Worm (Caenorhabditis elegans): ENCODE data around the gene ddn-3.

Gene ddn-3

DNA sequence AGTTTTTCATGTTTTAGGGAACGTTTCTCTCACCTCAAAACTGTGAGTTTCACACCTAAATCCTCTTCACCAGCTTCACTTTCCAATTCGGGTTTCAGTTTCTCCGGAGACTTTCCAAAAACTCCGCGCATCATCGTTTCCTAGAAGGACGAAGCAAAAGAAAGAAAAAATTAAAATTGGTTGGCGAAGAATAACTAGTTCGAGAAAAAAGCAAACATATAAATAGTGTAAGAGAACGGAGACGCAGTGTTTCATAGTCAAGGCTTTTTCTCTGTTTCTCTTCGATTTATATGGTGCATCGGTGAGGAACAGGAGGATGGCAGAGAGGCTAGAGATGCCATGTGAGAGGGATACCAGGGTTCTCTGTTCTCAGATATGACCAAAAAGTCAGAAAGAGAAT lies 11.7 kb upstream of the ddn-3 start, which contains the start of gene F47B8.3 (continued):
- no peak for TF ChIP-seq sea-2 (GFP tag; optimal IDR thresholded peaks at IDR 0.05)
- no peak for TF ChIP-seq aly-2 (tag; optimal IDR thresholded peaks at IDR 0.05)
- TF ChIP-seq ZK546.5 (tag; optimal IDR thresholded peaks at IDR 0.05), result no peak
- peak; percentile 43 for TF ChIP-seq hmg-11 (tag; optimal IDR thresholded peaks at IDR 0.05)
- TF ChIP-seq fos-1 (tag; optimal IDR thresholded peaks at IDR 0.05), result no peak
- no peak for TF ChIP-seq ceh-16 (tag; optimal IDR thresholded peaks at IDR 0.05)
- TF ChIP-seq skn-1 (tag; optimal IDR thresholded peaks at IDR 0.05), result peak; percentile 14
- TF ChIP-seq pha-4 (tag; optimal IDR thresholded peaks at IDR 0.05), result peak; percentile 63
- TF ChIP-seq egl-27 (tag; optimal IDR thresholded peaks at IDR 0.05), result no peak

DNA sequence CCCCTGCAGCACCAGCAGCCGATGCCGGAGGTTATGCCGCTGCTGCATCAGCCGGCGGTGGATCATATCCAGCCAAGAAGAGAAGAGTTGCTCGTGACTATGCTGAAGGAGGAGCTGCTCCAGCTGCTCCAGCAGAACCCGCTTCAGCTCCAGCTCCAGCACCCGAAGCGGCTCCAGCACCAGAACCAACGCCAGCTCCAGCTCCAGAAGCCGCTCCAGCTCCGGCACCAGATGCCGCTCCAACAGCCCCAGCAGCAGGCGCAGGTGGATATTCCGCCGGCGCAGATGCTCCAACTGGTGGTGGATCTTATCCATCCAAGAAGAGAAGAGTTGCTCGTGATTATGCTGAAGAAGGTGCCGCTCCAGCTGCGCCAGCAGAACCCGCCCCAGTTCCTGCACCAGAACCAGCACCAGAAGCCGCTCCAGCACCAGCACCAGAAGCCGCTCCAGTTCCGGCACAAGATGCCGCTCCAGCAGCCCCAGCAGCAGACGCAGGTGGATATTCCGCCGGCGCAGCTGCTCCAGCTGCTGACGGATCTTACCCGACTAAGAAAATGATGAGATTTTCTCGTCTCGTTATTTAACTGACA lies 9.8 kb upstream of the ddn-3 start:
- TF ChIP-seq nhr-25 (tag; optimal IDR thresholded peaks at IDR 0.05), result no peak
- TF ChIP-seq ceh-9 (tag; optimal IDR thresholded peaks at IDR 0.05), result no peak
- TF ChIP-seq nhr-67 (tag; optimal IDR thresholded peaks at IDR 0.05), result no peak
- TF ChIP-seq unc-62 (GFP tag; optimal IDR thresholded peaks at IDR 0.05), result no peak
- TF ChIP-seq nhr-77 (tag; optimal IDR thresholded peaks at IDR 0.05), result no peak
- no peak for TF ChIP-seq ZK546.5 (tag; optimal IDR thresholded peaks at IDR 0.05)
- TF ChIP-seq lin-15B (tag; optimal IDR thresholded peaks at IDR 0.05), result no peak
- no peak for TF ChIP-seq ztf-4 (tag; optimal IDR thresholded peaks at IDR 0.05)
- no peak for TF ChIP-seq daf-12 (tag; optimal IDR thresholded peaks at IDR 0.05)
- TF ChIP-seq snpc-4 (tag; optimal IDR thresholded peaks at IDR 0.05), result no peak
- TF ChIP-seq nhr-23 (tag; optimal IDR thresholded peaks at IDR 0.05), result no peak
- TF ChIP-seq hmg-11 (tag; optimal IDR thresholded peaks at IDR 0.05), result no peak
- TF ChIP-seq unc-39 (tag; optimal IDR thresholded peaks at IDR 0.05), result no peak
- no peak for TF ChIP-seq pha-4 (tag; optimal IDR thresholded peaks at IDR 0.05)
- TF ChIP-seq nhr-237 (tag; optimal IDR thresholded peaks at IDR 0.05), result no peak

DNA sequence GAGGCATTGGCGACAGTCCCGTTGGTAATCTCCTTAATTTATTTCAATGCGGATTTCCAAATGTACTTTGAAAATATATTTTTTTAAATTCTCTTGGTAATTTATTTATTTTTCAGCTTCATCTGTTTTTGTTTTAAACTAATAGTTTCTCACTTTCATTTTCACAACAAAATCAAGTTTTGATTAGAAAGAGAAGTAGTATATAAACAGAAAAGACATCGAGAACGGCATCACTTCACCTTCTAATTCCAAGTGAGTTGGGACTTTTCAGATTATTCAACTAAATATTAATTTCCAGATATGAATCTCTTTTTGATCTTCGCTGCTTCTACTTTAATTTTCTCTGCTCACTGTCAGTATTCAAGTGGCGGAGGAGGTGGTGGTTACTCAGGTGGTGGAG lies 9.2 kb upstream of the ddn-3 start, which contains the start of gene F47B8.14:
F47B8.14 (plus strand) TSS at position 301 of the 400 bp plus-strand sequence.
- TF ChIP-seq ztf-4 (tag; optimal IDR thresholded peaks at IDR 0.05) (no peak), ceh-9 (tag; optimal IDR thresholded peaks at IDR 0.05) (no peak), nhr-28 (tag; optimal IDR thresholded peaks at IDR 0.05) (no peak)

DNA sequence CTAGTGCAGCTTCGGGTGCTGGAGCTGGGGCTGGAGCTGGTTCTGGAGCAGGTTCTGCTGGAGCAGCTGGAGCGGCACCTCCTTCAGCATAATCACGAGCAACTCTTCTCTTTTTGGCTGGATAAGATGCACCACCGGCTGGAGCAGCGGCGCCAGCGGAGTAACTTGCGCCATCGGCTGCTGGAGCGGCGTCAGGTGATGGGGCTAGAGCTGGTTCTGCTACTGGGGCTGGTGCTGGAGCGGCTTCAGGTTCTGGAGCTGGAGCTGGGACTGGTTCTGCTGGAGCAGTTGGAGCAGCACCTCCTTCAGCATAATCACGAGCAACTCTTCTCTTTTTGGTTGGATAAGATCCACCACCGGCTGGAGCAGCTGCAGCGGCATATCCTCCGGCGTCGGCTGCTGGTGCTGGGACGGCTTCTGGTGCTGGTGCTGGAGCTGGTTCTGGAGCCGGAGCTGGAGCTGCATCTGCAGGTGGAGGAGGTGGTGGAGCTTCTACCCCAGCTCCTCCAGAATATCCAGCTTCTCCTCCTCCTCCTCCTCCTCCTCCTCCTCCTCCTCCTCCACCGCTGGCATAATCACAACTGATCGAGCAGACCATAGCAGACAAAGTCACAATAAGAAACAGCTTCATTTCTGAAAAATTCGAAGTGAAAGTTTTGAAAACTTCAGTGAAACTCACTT lies 8.2 kb upstream of the ddn-3 start, which contains the start of gene F47B8.13:
F47B8.13 (minus strand) TSS at position 631 of the 681 bp plus-strand sequence.
- TF ChIP-seq jun-1 (tag; optimal IDR thresholded peaks at IDR 0.05) (no peak), nhr-23 (tag; optimal IDR thresholded peaks at IDR 0.05) (no peak), nhr-25 (tag; optimal IDR thresholded peaks at IDR 0.05) (no peak)

DNA sequence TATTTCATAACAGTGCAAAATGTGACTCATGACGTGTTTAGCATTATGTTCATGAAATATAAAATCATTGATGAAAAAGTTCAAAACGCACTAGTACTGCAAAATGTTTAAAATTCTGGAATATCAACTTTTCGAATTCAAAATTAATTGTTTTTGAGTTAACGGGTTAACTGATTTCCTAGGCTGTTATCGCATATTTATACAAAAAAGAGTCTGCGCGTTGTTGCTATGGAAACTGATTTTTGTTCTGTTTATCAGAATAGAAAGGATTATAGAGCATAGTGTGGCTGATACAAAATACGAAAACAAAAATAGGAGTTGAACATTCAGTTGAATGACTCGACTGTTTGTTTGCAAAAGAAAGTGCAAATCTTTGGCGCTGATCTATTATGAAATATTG lies 6.6 kb upstream of the ddn-3 start:
- TF ChIP-seq tbx-2 (tag; optimal IDR thresholded peaks at IDR 0.05) (no peak), aly-2 (tag; optimal IDR thresholded peaks at IDR 0.05) (no peak), zag-1 (tag; optimal IDR thresholded peaks at IDR 0.05) (no peak), nhr-11 (tag; optimal IDR thresholded peaks at IDR 0.05) (no peak), nhr-76 (tag; optimal IDR thresholded peaks at IDR 0.05) (no peak), skn-1 (tag; optimal IDR thresholded peaks at IDR 0.05) (no peak), nhr-77 (tag; optimal IDR thresholded peaks at IDR 0.05) (no peak), mml-1 (tag; optimal IDR thresholded peaks at IDR 0.05) (no peak)

DNA sequence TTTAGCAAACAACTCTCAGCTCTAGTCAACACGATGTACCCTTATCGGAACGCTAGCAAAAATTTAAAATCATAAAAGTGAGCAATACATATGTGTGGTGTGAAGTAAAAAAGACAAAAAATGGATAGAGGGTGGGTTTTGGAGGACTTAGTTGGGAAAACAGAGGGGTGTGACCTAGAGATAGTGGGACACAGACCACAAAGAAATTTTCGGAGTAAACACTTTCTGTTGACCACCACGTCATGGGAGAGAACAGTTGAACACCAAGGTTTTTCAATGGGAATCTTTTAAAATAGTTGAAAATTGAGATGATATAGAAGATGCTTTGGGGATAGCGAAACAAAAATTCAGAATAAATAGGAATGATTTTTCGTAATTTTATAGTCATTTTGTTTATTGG lies 6.2 kb upstream of the ddn-3 start:
- TF ChIP-seq pha-4 (tag; optimal IDR thresholded peaks at IDR 0.05) (peak; percentile 71), jun-1 (tag; optimal IDR thresholded peaks at IDR 0.05) (no peak), nhr-28 (tag; optimal IDR thresholded peaks at IDR 0.05) (no peak), mml-1 (tag; optimal IDR thresholded peaks at IDR 0.05) (no peak), pqm-1 (tag; optimal IDR thresholded peaks at IDR 0.05) (no peak), snpc-4 (tag; optimal IDR thresholded peaks at IDR 0.05) (peak; percentile 41), nfya-1 (tag; optimal IDR thresholded peaks at IDR 0.05; ENCODE audit: insufficient read depth) (peak; percentile 11), zag-1 (tag; optimal IDR thresholded peaks at IDR 0.05) (no peak), ceh-9 (tag; optimal IDR thresholded peaks at IDR 0.05) (no peak), nhr-237 (tag; optimal IDR thresholded peaks at IDR 0.05) (no peak)
